Worm (Caenorhabditis elegans): ENCODE measurements around the gene F21G4.6.

F21G4.6 gene

ce11 chrX:9927993-9928392 is 10.7 kb upstream of the F21G4.6 start:
- no peak for TF ChIP-seq unc-62 (GFP tag; optimal IDR thresholded peaks at IDR 0.05)

ce11 chrX:9924962-9925361 is 7.7 kb upstream of the F21G4.6 start, which contains the start of gene ugt-23:
Gene ugt-23 (minus strand): TSS chrX:9925173.
- no peak for TF ChIP-seq unc-62 (GFP tag; optimal IDR thresholded peaks at IDR 0.05)

ce11 chrX:9921257-9921656 is 4.0 kb upstream of the F21G4.6 start, which contains the start of gene C17G1.2:
Gene C17G1.2 (plus strand): TSS chrX:9921557.
- no peak for TF ChIP-seq unc-62 (GFP tag; optimal IDR thresholded peaks at IDR 0.05)

ce11 chrX:9918997-9919396 is 1.7 kb upstream of the F21G4.6 start, which contains the start of gene folr-1:
Gene folr-1 (plus strand): TSS chrX:9919297.
- TF ChIP-seq unc-62 (GFP tag; optimal IDR thresholded peaks at IDR 0.05), result no peak

ce11 chrX:9905840-9906239 is 11.4 kb downstream of the F21G4.6 start, which contains the start of gene F21G4.5:
Gene F21G4.5 (plus strand): TSS chrX:9906140.
- TF ChIP-seq unc-62 (GFP tag; optimal IDR thresholded peaks at IDR 0.05), result no peak

- no peak for TF ChIP-seq unc-62 (GFP tag; optimal IDR thresholded peaks at IDR 0.05)
Observed at ce11 chrX:9899426-9900131, 17.7 kb downstream of the F21G4.6 start, which contains the start of gene phf-34. Gene phf-34 (minus strand): TSS chrX:9899476.

ce11 chrX:9894844-9895243 is 22.4 kb downstream of the F21G4.6 start, which contains the start of gene F21G4.3:
Gene F21G4.3 (plus strand): TSS chrX:9895144.
- no peak for TF ChIP-seq unc-62 (GFP tag; optimal IDR thresholded peaks at IDR 0.05)

- TF ChIP-seq unc-62 (GFP tag; optimal IDR thresholded peaks at IDR 0.05), result no peak
Observed at ce11 chrX:9893069-9893468, 24.2 kb downstream of the F21G4.6 start.

- TF ChIP-seq unc-62 (GFP tag; optimal IDR thresholded peaks at IDR 0.05), result no peak
Observed at ce11 chrX:9892323-9892722, 24.9 kb downstream of the F21G4.6 start, which contains the start of gene F21G4.1. Gene F21G4.1 (minus strand): TSS chrX:9892328.

- TF ChIP-seq unc-62 (GFP tag; optimal IDR thresholded peaks at IDR 0.05), result no peak
Observed at ce11 chrX:9883837-9884324, 33.4 kb downstream of the F21G4.6 start, which contains the start of gene mrp-4. Gene mrp-4 (plus strand): TSS chrX:9884274.

- no peak for TF ChIP-seq unc-62 (GFP tag; optimal IDR thresholded peaks at IDR 0.05)
Observed at ce11 chrX:9882572-9882971, 34.7 kb downstream of the F21G4.6 start.

- no peak for TF ChIP-seq unc-62 (GFP tag; optimal IDR thresholded peaks at IDR 0.05)
Observed at ce11 chrX:9882112-9882511, 35.1 kb downstream of the F21G4.6 start, which contains the start of gene glo-1. Gene glo-1 (minus strand): TSS chrX:9882212.

ce11 chrX:9877117-9877516 is 40.1 kb downstream of the F21G4.6 start, which contains the start of gene R07B1.9:
Gene R07B1.9 (plus strand): TSS chrX:9877417.
- TF ChIP-seq unc-62 (GFP tag; optimal IDR thresholded peaks at IDR 0.05), result no peak

ce11 chrX:9872554-9872953 is 44.7 kb downstream of the F21G4.6 start, which contains the start of gene R07B1.8:
Gene R07B1.8 (minus strand): TSS chrX:9872654.
- no peak for TF ChIP-seq unc-62 (GFP tag; optimal IDR thresholded peaks at IDR 0.05)

- TF ChIP-seq unc-62 (GFP tag; optimal IDR thresholded peaks at IDR 0.05), result no peak
Observed at ce11 chrX:9869522-9869921, 47.7 kb downstream of the F21G4.6 start, which contains the start of gene R07B1.13. Gene R07B1.13 (plus strand): TSS chrX:9869822.

ce11 chrX:9868820-9869219 is 48.4 kb downstream of the F21G4.6 start, which contains the start of gene R07B1.7:
Gene R07B1.7 (plus strand): TSS chrX:9869120.
- no peak for TF ChIP-seq unc-62 (GFP tag; optimal IDR thresholded peaks at IDR 0.05)

ce11 chrX:9866355-9866754 is 50.9 kb downstream of the F21G4.6 start, which contains the start of gene R07B1.6:
Gene R07B1.6 (plus strand): TSS chrX:9866655.
- no peak for TF ChIP-seq unc-62 (GFP tag; optimal IDR thresholded peaks at IDR 0.05)
